Worm (Caenorhabditis elegans) whole organism, mixed stage, embryonic: ENCODE measurements around the gene F15A8.1.
A peak's percentile ranks its signal among the peaks of the same experiment; 100 is the strongest.

ENCODE experiments used
- M03D4.4 ChIP-seq: sonication (generic microtip); optimal IDR thresholded peaks from 2 replicates; lab custom pipeline; 2017; ENCODE audit warnings: mild to moderate bottlenecking, missing genetic modification characterization, missing compliant biosample characterization
- bed-3 ChIP-seq: fragments of 200-800 bp; sonication (Bioruptor generic); optimal IDR thresholded peaks from 3 replicates; lab custom pipeline; 2018; ENCODE audit warnings: mild to moderate bottlenecking, missing genetic modification characterization, moderate library complexity, missing compliant biosample characterization
- blmp-1 ChIP-seq: fragments of 150-350 bp; optimal IDR thresholded peaks from 2 replicates; lab custom pipeline; 2014; ENCODE audit warnings: missing biosample characterization, missing genetic modification characterization
- ceh-39 ChIP-seq: fragments of 150-350 bp; optimal IDR thresholded peaks from 2 replicates; lab custom pipeline; 2014; ENCODE audit warnings: missing biosample characterization, missing genetic modification characterization
- ceh-43 ChIP-seq: fragments of 200-800 bp; sonication (Bioruptor generic); optimal IDR thresholded peaks from 2 replicates; lab custom pipeline; 2018; ENCODE audit warnings: mild to moderate bottlenecking, missing genetic modification characterization, moderate library complexity, missing compliant biosample characterization
- ceh-83 ChIP-seq: fragments of 200-800 bp; sonication (Bioruptor generic); optimal IDR thresholded peaks from 2 replicates; lab custom pipeline; 2018; ENCODE audit warnings: mild to moderate bottlenecking, missing genetic modification characterization, missing compliant biosample characterization
- ces-1 ChIP-seq: fragments of 150-350 bp; optimal IDR thresholded peaks from 2 replicates; lab custom pipeline; 2014; ENCODE audit warnings: missing biosample characterization, missing genetic modification reagents, missing genetic modification characterization
- cnd-1 ChIP-seq: fragments of 200-800 bp; sonication (Bioruptor generic); optimal IDR thresholded peaks from 2 replicates; lab custom pipeline; 2018; ENCODE audit warnings: mild to moderate bottlenecking, missing genetic modification characterization, missing compliant biosample characterization
- drap-1 ChIP-seq: fragments of 200-800 bp; sonication (Bioruptor generic); optimal IDR thresholded peaks from 3 replicates; lab custom pipeline; 2018; ENCODE audit warnings: mild to moderate bottlenecking, missing genetic modification characterization, missing compliant biosample characterization
- elt-1 ChIP-seq: sonication (generic microtip); optimal IDR thresholded peaks from 2 replicates; lab custom pipeline; 2017; ENCODE audit warnings: missing genetic modification characterization, mild to moderate bottlenecking, missing compliant biosample characterization, antibody characterized with exemption, moderate library complexity, borderline replicate concordance; ENCODE audit not compliant: insufficient read depth
- elt-3 ChIP-seq: fragments of 150-350 bp; optimal IDR thresholded peaks from 2 replicates; lab custom pipeline; 2014; ENCODE audit warnings: missing biosample characterization, missing genetic modification characterization
- flh-1 ChIP-seq: fragments of 200-800 bp; sonication (Bioruptor generic); optimal IDR thresholded peaks from 2 replicates; lab custom pipeline; 2018; ENCODE audit warnings: mild to moderate bottlenecking, missing genetic modification characterization, moderate library complexity, missing compliant biosample characterization
- ham-2 ChIP-seq: fragments of 200-800 bp; sonication (Bioruptor generic); optimal IDR thresholded peaks from 2 replicates; lab custom pipeline; 2018; ENCODE audit warnings: mild to moderate bottlenecking, missing genetic modification characterization, missing compliant biosample characterization
- hlh-1 ChIP-seq: fragments of 150-350 bp; optimal IDR thresholded peaks from 2 replicates; lab custom pipeline; 2014; ENCODE audit warnings: missing biosample characterization, missing genetic modification reagents, missing genetic modification characterization
- lin-32 ChIP-seq: fragments of 200-800 bp; sonication (Bioruptor generic); optimal IDR thresholded peaks from 2 replicates; lab custom pipeline; 2018; ENCODE audit warnings: mild to moderate bottlenecking, missing genetic modification characterization, missing compliant biosample characterization
- lsy-2 ChIP-seq: fragments of 150-350 bp; optimal IDR thresholded peaks from 2 replicates; lab custom pipeline; 2014; ENCODE audit warnings: missing biosample characterization, missing genetic modification characterization
- mep-1 ChIP-seq: fragments of 150-350 bp; optimal IDR thresholded peaks from 2 replicates; lab custom pipeline; 2017; ENCODE audit warnings: missing biosample characterization, missing genetic modification reagents, missing genetic modification characterization, inconsistent platforms
- mls-2 ChIP-seq: sonication (generic microtip); optimal IDR thresholded peaks from 2 replicates; lab custom pipeline; 2016; ENCODE audit warnings: mild to moderate bottlenecking, missing genetic modification characterization, moderate library complexity, missing compliant biosample characterization
- nhr-12 ChIP-seq: fragments of 150-350 bp; optimal IDR thresholded peaks from 2 replicates; lab custom pipeline; 2014; ENCODE audit warnings: missing biosample characterization, missing genetic modification characterization
- nhr-2 ChIP-seq: fragments of 150-350 bp; optimal IDR thresholded peaks from 2 replicates; lab custom pipeline; 2014; ENCODE audit warnings: missing biosample characterization, missing genetic modification characterization
- nhr-237 ChIP-seq: fragments of 150-350 bp; optimal IDR thresholded peaks from 2 replicates; lab custom pipeline; 2014; ENCODE audit warnings: missing biosample characterization, missing genetic modification characterization
- nhr-28 ChIP-seq: fragments of 150-350 bp; optimal IDR thresholded peaks from 2 replicates; lab custom pipeline; 2014; ENCODE audit warnings: missing biosample characterization, missing genetic modification characterization
- nhr-76 ChIP-seq: sonication (generic microtip); optimal IDR thresholded peaks from 2 replicates; lab custom pipeline; 2017; ENCODE audit warnings: missing biosample characterization, missing genetic modification characterization
- pha-4 ChIP-seq: fragments of 150-350 bp; optimal IDR thresholded peaks from 2 replicates; lab custom pipeline; 2018; ENCODE audit warnings: missing biosample characterization, missing genetic modification reagents, missing genetic modification characterization
- sem-2 ChIP-seq: fragments of 200-800 bp; sonication (Bioruptor generic); optimal IDR thresholded peaks from 2 replicates; lab custom pipeline; 2018; ENCODE audit warnings: mild to moderate bottlenecking, missing genetic modification characterization, missing compliant biosample characterization
- snpc-4 ChIP-seq: fragments of 150-350 bp; optimal IDR thresholded peaks from 2 replicates; lab custom pipeline; 2014; ENCODE audit warnings: missing biosample characterization, missing genetic modification characterization
- sptf-1 ChIP-seq: sonication (generic microtip); optimal IDR thresholded peaks from 2 replicates; lab custom pipeline; 2017; ENCODE audit warnings: mild to moderate bottlenecking, missing genetic modification characterization, moderate library complexity, missing compliant biosample characterization
- tbx-8 ChIP-seq: fragments of 200-800 bp; sonication (Bioruptor generic); optimal IDR thresholded peaks from 2 replicates; lab custom pipeline; 2018; ENCODE audit warnings: mild to moderate bottlenecking, missing genetic modification characterization, moderate library complexity, missing compliant biosample characterization
- unc-120 ChIP-seq: sonication (generic microtip); optimal IDR thresholded peaks from 2 replicates; lab custom pipeline; 2017; ENCODE audit warnings: missing genetic modification characterization, missing compliant biosample characterization; ENCODE audit not compliant: poor library complexity, severe bottlenecking
- unc-39 ChIP-seq: fragments of 150-350 bp; optimal IDR thresholded peaks from 2 replicates; lab custom pipeline; 2014; ENCODE audit warnings: missing biosample characterization, missing genetic modification characterization
- unc-62 ChIP-seq: fragments of 150-350 bp; optimal IDR thresholded peaks from 2 replicates; lab custom pipeline; 2014; ENCODE audit warnings: missing biosample characterization, missing genetic modification reagents, missing genetic modification characterization
- zip-8 ChIP-seq: fragments of 150-350 bp; optimal IDR thresholded peaks from 2 replicates; lab custom pipeline; 2014; ENCODE audit warnings: missing biosample characterization, missing genetic modification characterization
- ztf-11 ChIP-seq: fragments of 150-350 bp; optimal IDR thresholded peaks from 2 replicates; lab custom pipeline; 2014; ENCODE audit warnings: missing biosample characterization, missing genetic modification characterization

The F15A8.1 gene

ce11 chrX:4444843-4445242 lies 4.1 kb downstream of the F15A8.1 start:
- TF ChIP-seq unc-120 (tag; lab: Kevin White, UChicago) (peak; percentile 14), unc-39 (tag; lab: Kevin White, UChicago) (no peak), nhr-76 (no peak), lsy-2 (tag; lab: Kevin White, UChicago) (no peak), ces-1 (GFP tag; lab: Kevin White, UChicago) (no peak), cnd-1 (tag; lab: Kevin White, UChicago) (no peak), snpc-4 (tag; lab: Kevin White, UChicago) (no peak), sptf-1 (tag; lab: Kevin White, UChicago) (peak; percentile 38), sem-2 (GFP tag; lab: Kevin White, UChicago) (no peak), nhr-237 (tag; lab: Kevin White, UChicago) (no peak), mls-2 (tag; lab: Kevin White, UChicago) (no peak), elt-3 (tag; lab: Kevin White, UChicago) (no peak), ztf-11 (tag; lab: Kevin White, UChicago) (no peak), drap-1 (GFP tag; lab: Kevin White, UChicago) (peak; percentile 13), ceh-43 (GFP tag; lab: Kevin White, UChicago) (no peak), ceh-83 (GFP tag; lab: Kevin White, UChicago) (peak; percentile 74), blmp-1 (tag; lab: Kevin White, UChicago) (no peak), lin-32 (no peak)

- no peak for TF ChIP-seq sem-2 (GFP tag; lab: Kevin White, UChicago)
- no peak for TF ChIP-seq elt-3 (tag; lab: Kevin White, UChicago)
- no peak for TF ChIP-seq M03D4.4 (tag; lab: Kevin White, UChicago)
- no peak for TF ChIP-seq pha-4 (tag; lab: Kevin White, UChicago)
- TF ChIP-seq unc-39 (tag; lab: Kevin White, UChicago) = no peak
- TF ChIP-seq bed-3 = no peak
- no peak for TF ChIP-seq nhr-28 (tag; lab: Kevin White, UChicago)
- TF ChIP-seq mls-2 (tag; lab: Kevin White, UChicago) = no peak
- TF ChIP-seq elt-1 = no peak
- TF ChIP-seq, all 35 proteins: peak for 0
Observed at ce11 chrX:4448283-4448682, 7.5 kb downstream of the F15A8.1 start, which contains the start of gene mltn-13. TSS of gene mltn-13 (minus strand) at chrX:4448383.

- TF ChIP-seq nhr-237 (tag; lab: Kevin White, UChicago) = no peak
- no peak for TF ChIP-seq ceh-39 (tag; lab: Kevin White, UChicago)
- TF ChIP-seq bed-3 = no peak
Observed at ce11 chrX:4451936-4452335, 11.2 kb downstream of the F15A8.1 start.

DNA sequence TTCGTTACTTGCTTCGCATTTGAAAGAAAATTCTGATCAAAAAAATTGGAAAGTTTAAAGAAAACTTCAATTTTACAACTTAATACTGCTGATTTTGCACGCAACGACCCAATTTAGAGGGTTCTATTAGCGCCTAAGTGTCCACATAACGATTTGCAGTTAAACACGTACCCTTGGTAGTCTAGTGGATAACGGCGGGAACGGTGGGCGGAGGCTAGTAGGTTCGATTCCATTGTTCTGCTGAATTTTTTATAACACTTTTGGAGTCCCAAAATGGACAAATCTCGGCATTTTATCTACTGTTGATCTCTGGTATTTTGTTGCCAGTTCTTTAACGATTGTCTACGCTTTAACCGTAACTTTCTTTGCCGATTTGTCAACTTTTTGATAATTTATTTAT lies 12.4 kb downstream of the F15A8.1 start:
- TF ChIP-seq ztf-11 (tag; lab: Kevin White, UChicago) (no peak), unc-62 (GFP tag; lab: Kevin White, UChicago) (no peak), elt-1 (no peak), pha-4 (tag; lab: Kevin White, UChicago) (no peak), snpc-4 (tag; lab: Kevin White, UChicago) (no peak), flh-1 (GFP tag; lab: Kevin White, UChicago) (no peak), ceh-83 (GFP tag; lab: Kevin White, UChicago) (no peak), bed-3 (no peak), drap-1 (GFP tag; lab: Kevin White, UChicago) (no peak), M03D4.4 (tag; lab: Kevin White, UChicago) (no peak), ham-2 (GFP tag; lab: Kevin White, UChicago) (no peak)
- TF ChIP-seq, all 35 proteins: peak for 0

DNA sequence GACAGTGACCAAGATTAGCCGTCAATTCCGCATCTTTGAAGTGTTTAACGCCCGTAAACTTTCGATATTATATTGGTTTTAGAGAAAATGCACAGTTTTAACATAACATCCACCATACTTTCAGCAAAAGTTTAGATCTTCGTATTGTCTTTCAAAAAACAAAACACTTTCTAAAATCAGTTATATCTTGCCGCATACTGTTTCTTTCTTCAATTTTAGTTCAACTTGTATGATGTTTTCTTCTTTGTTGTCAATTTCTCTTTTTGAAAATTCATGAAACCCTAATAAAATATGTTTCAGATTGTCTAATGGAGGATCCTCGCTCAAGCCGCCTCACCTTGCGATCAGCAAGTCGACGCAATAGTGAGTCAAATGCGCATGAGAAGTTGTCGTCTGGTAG lies 13.1 kb downstream of the F15A8.1 start, which contains the start of gene F02E8.4:
Gene F02E8.4, plus strand, starts transcription at position 301 of the 400 bp plus-strand sequence.
- no peak for TF ChIP-seq M03D4.4 (tag; lab: Kevin White, UChicago)
- TF ChIP-seq ceh-43 (GFP tag; lab: Kevin White, UChicago) = no peak
- no peak for TF ChIP-seq nhr-28 (tag; lab: Kevin White, UChicago)
- TF ChIP-seq elt-1 = no peak
- no peak for TF ChIP-seq ceh-39 (tag; lab: Kevin White, UChicago)
- TF ChIP-seq zip-8 (tag; lab: Kevin White, UChicago) = no peak
- no peak for TF ChIP-seq blmp-1 (tag; lab: Kevin White, UChicago)

DNA sequence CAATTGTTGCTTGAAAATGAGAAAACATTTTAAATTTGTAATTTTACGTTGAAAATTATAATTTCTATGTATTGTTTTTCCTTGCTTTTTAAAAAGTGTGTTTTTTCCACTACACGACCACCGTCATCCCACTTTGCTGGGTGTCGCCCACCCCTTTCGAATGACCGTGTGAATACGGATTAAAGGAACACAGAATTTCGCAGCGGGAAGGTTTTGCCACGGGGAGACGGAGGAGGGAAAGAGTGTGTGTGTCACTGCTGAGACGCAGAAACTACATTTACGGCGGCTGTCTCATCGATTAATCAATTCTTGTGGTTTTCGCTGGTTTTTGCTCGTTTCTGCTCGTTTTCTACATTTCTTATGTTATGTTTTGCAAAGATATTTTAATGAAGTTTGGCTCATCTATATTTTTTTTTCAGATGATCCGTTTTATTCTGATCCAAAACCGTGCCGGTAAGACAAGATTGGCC lies 17.1 kb downstream of the F15A8.1 start, which contains the start of gene aps-2:
Gene aps-2, plus strand, starts transcription at position 420 of the 470 bp plus-strand sequence.
- TF ChIP-seq lsy-2 (tag; lab: Kevin White, UChicago) (no peak), ceh-83 (GFP tag; lab: Kevin White, UChicago) (no peak), nhr-12 (tag; lab: Kevin White, UChicago) (no peak), ces-1 (GFP tag; lab: Kevin White, UChicago) (peak; percentile 57), snpc-4 (tag; lab: Kevin White, UChicago) (no peak), sptf-1 (tag; lab: Kevin White, UChicago) (peak; percentile 37), mls-2 (tag; lab: Kevin White, UChicago) (peak; percentile 33), elt-3 (tag; lab: Kevin White, UChicago) (no peak), cnd-1 (tag; lab: Kevin White, UChicago) (peak; percentile 34), unc-120 (tag; lab: Kevin White, UChicago) (peak; percentile 53), elt-1 (no peak), pha-4 (tag; lab: Kevin White, UChicago) (peak; percentile 19), sem-2 (GFP tag; lab: Kevin White, UChicago) (no peak), flh-1 (GFP tag; lab: Kevin White, UChicago) (no peak), nhr-28 (tag; lab: Kevin White, UChicago) (no peak), blmp-1 (tag; lab: Kevin White, UChicago) (no peak), ceh-43 (GFP tag; lab: Kevin White, UChicago) (no peak), ceh-39 (tag; lab: Kevin White, UChicago) (no peak), nhr-2 (tag; lab: Kevin White, UChicago) (no peak), nhr-237 (tag; lab: Kevin White, UChicago) (no peak), tbx-8 (GFP tag; lab: Kevin White, UChicago) (no peak), mep-1 (tag; lab: Kevin White, UChicago) (no peak), drap-1 (GFP tag; lab: Kevin White, UChicago) (no peak), hlh-1 (tag; lab: Kevin White, UChicago) (peak; percentile 50), nhr-76 (no peak)
